Fruit fly (Drosophila melanogaster) whole organism, embryonic: Measurements from ENCODE around the gene CG16719.

Source experiments
- Atf6 ChIP-seq: fragments of 200-800 bp; sonication (Bioruptor generic); IDR thresholded peaks from 2 replicates; pipeline ENCODE4 v1.3.6; 2022; ENCODE audit warnings: missing biosample characterization, missing genetic modification characterization
- C15 ChIP-seq: fragments of 200-800 bp; sonication (Bioruptor generic); IDR thresholded peaks from 3 replicates; pipeline ENCODE4 v1.3.6; 2022; ENCODE audit warnings: missing biosample characterization, missing genetic modification characterization
- CG12236 ChIP-seq: fragments of 200-800 bp; sonication (Bioruptor generic); optimal IDR thresholded peaks from 2 replicates; lab custom pipeline; 2016; ENCODE audit warnings: missing biosample characterization, missing genetic modification characterization
- CG13296 ChIP-seq: fragments of 200-800 bp; sonication (Bioruptor generic); optimal IDR thresholded peaks from 3 replicates; lab custom pipeline; 2018; ENCODE audit warnings: missing biosample characterization, mild to moderate bottlenecking, missing genetic modification characterization
- CG14014 ChIP-seq: fragments of 200-800 bp; sonication (Bioruptor generic); IDR thresholded peaks from 2 replicates; pipeline ENCODE4 v1.3.6; 2022; ENCODE audit warnings: missing biosample characterization, missing genetic modification characterization
- CG14860 ChIP-seq: fragments of 200-800 bp; sonication (Bioruptor generic); IDR thresholded peaks from 3 replicates; pipeline ENCODE4 v1.3.6; 2022; ENCODE audit warnings: missing biosample characterization, missing genetic modification characterization; ENCODE audit not compliant: partially characterized antibody
- CG15479 ChIP-seq: fragments of 200-800 bp; sonication (Bioruptor generic); optimal IDR thresholded peaks from 3 replicates; lab custom pipeline; 2019; ENCODE audit warnings: missing biosample characterization, mild to moderate bottlenecking, missing genetic modification characterization, moderate library complexity
- CG15696 ChIP-seq: fragments of 200-800 bp; sonication (Bioruptor generic); optimal IDR thresholded peaks from 2 replicates; lab custom pipeline; 2019; ENCODE audit warnings: missing biosample characterization, mild to moderate bottlenecking, missing genetic modification characterization, moderate library complexity
- CG17612 ChIP-seq: fragments of 200-800 bp; sonication (Bioruptor generic); IDR thresholded peaks from 2 replicates; pipeline ENCODE4 v1.3.6; 2022; ENCODE audit warnings: missing biosample characterization, missing genetic modification characterization
- CG17829 ChIP-seq: fragments of 200-800 bp; optimal IDR thresholded peaks from 2 replicates; lab custom pipeline; 2019; ENCODE audit warnings: missing biosample characterization, mild to moderate bottlenecking, missing genetic modification characterization, moderate library complexity
- CG2875 ChIP-seq: fragments of 200-800 bp; sonication (Bioruptor generic); optimal IDR thresholded peaks from 2 replicates; lab custom pipeline; 2017; ENCODE audit warnings: missing biosample characterization, mild to moderate bottlenecking, missing genetic modification characterization, missing genetic modification reagents
- CG32532 ChIP-seq: fragments of 200-800 bp; sonication (Bioruptor generic); IDR thresholded peaks from 2 replicates; pipeline ENCODE4 v1.3.6; 2022; ENCODE audit warnings: missing biosample characterization, missing genetic modification characterization
- CG3847 ChIP-seq: fragments of 200-800 bp; sonication (Bioruptor generic); IDR thresholded peaks from 2 replicates; pipeline ENCODE4 v1.3.6; 2022; ENCODE audit warnings: missing biosample characterization, missing genetic modification characterization
- CG4328 ChIP-seq: fragments of 200-800 bp; sonication (Bioruptor generic); optimal IDR thresholded peaks from 3 replicates; lab custom pipeline; 2017; ENCODE audit warnings: missing biosample characterization, missing genetic modification reagents, missing genetic modification characterization
- CG4360 ChIP-seq: fragments of 200-800 bp; sonication (Bioruptor generic); IDR thresholded peaks from 2 replicates; pipeline ENCODE4 v1.3.6; 2022; ENCODE audit warnings: missing biosample characterization, missing genetic modification characterization
- CG4820 ChIP-seq: fragments of 200-800 bp; sonication (Bioruptor generic); optimal IDR thresholded peaks from 3 replicates; lab custom pipeline; 2016; ENCODE audit warnings: missing biosample characterization, missing genetic modification characterization
- CG6254 ChIP-seq: fragments of 200-800 bp; sonication (Bioruptor generic); optimal IDR thresholded peaks from 3 replicates; lab custom pipeline; 2017; ENCODE audit warnings: mild to moderate bottlenecking, missing biosample characterization, missing genetic modification reagents, missing genetic modification characterization
- CG6654 ChIP-seq: fragments of 200-800 bp; sonication (Bioruptor generic); optimal IDR thresholded peaks from 2 replicates; lab custom pipeline; 2017; ENCODE audit warnings: missing biosample characterization, mild to moderate bottlenecking, missing genetic modification characterization
- CG9609 ChIP-seq: fragments of 200-800 bp; sonication (Bioruptor generic); optimal IDR thresholded peaks from 3 replicates; lab custom pipeline; 2016; ENCODE audit warnings: missing biosample characterization, missing genetic modification characterization
- Dbx ChIP-seq: fragments of 200-800 bp; sonication (Bioruptor generic); IDR thresholded peaks from 3 replicates; pipeline ENCODE4 v1.3.6; 2022; ENCODE audit warnings: missing biosample characterization, missing genetic modification characterization
- Deaf1 ChIP-seq: fragments of 200-800 bp; optimal IDR thresholded peaks from 3 replicates; lab custom pipeline; 2019; ENCODE audit warnings: missing biosample characterization, mild to moderate bottlenecking, missing genetic modification characterization, moderate library complexity
- Doc2 ChIP-seq: fragments of 200-800 bp; sonication (Bioruptor generic); IDR thresholded peaks from 2 replicates; pipeline ENCODE4 v1.3.6; 2022; ENCODE audit warnings: missing biosample characterization, missing genetic modification characterization
- E2f1 ChIP-seq: fragments of 200-800 bp; sonication (Bioruptor generic); IDR thresholded peaks from 2 replicates; pipeline ENCODE4 v1.3.6; 2022; ENCODE audit warnings: missing biosample characterization, missing genetic modification characterization
- Fer2 ChIP-seq: fragments of 200-800 bp; sonication (Bioruptor generic); optimal IDR thresholded peaks from 2 replicates; lab custom pipeline; 2018; ENCODE audit warnings: missing biosample characterization, mild to moderate bottlenecking, missing genetic modification characterization, moderate library complexity
- Lim3 ChIP-seq: fragments of 200-800 bp; sonication (Bioruptor generic); IDR thresholded peaks from 2 replicates; pipeline ENCODE4 v1.3.6; 2022; ENCODE audit warnings: missing biosample characterization, missing genetic modification characterization
- MESR4 ChIP-seq: fragments of 200-800 bp; sonication (Bioruptor generic); optimal IDR thresholded peaks from 2 replicates; lab custom pipeline; 2018; ENCODE audit warnings: missing biosample characterization, mild to moderate bottlenecking, missing genetic modification characterization, moderate library complexity
- Neu2 ChIP-seq: fragments of 200-800 bp; sonication (Bioruptor generic); optimal IDR thresholded peaks from 3 replicates; lab custom pipeline; 2016; ENCODE audit warnings: missing biosample characterization, missing genetic modification characterization, borderline replicate concordance
- Oli ChIP-seq: fragments of 200-800 bp; sonication (Bioruptor generic); optimal IDR thresholded peaks from 2 replicates; lab custom pipeline; 2018; ENCODE audit warnings: missing biosample characterization, mild to moderate bottlenecking, missing genetic modification characterization, moderate library complexity
- Pdp1 ChIP-seq, 2 experiments: fragments of 200-800 bp; sonication (Bioruptor generic); optimal IDR thresholded peaks; 3 replicates each; lab custom pipeline; 2016; ENCODE audit warnings: missing biosample characterization in 2 of 2, missing genetic modification characterization in 2 of 2, mild to moderate bottlenecking in 1 of 2, moderate library complexity in 1 of 2
- Rx ChIP-seq: fragments of 200-800 bp; sonication (Bioruptor generic); IDR thresholded peaks from 2 replicates; pipeline ENCODE4 v1.3.6; 2022; ENCODE audit warnings: missing biosample characterization, missing genetic modification characterization
- Sin3A ChIP-seq: fragments of >200 bp; optimal IDR thresholded peaks from 2 replicates; lab custom pipeline; 2018
- Sox100B ChIP-seq: fragments of 200-800 bp; sonication (Bioruptor generic); optimal IDR thresholded peaks from 3 replicates; lab custom pipeline; 2018; ENCODE audit warnings: missing biosample characterization, mild to moderate bottlenecking, missing genetic modification characterization
- ab ChIP-seq: fragments of 200-800 bp; sonication (Bioruptor generic); optimal IDR thresholded peaks from 2 replicates; lab custom pipeline; 2016; ENCODE audit warnings: missing biosample characterization, missing genetic modification characterization
- aop ChIP-seq: fragments of 200-800 bp; sonication (Bioruptor generic); IDR thresholded peaks from 2 replicates; pipeline ENCODE4 v1.3.6; 2022; ENCODE audit warnings: missing biosample characterization, missing genetic modification characterization
- bab2 ChIP-seq: fragments of 200-800 bp; sonication (Bioruptor generic); optimal IDR thresholded peaks from 2 replicates; lab custom pipeline; 2016; ENCODE audit warnings: missing biosample characterization, missing genetic modification characterization
- bigmax ChIP-seq: fragments of 200-800 bp; sonication (Bioruptor generic); optimal IDR thresholded peaks from 2 replicates; lab custom pipeline; 2018; ENCODE audit warnings: missing biosample characterization, mild to moderate bottlenecking, missing genetic modification characterization
- dan ChIP-seq: fragments of 200-800 bp; sonication (Bioruptor generic); IDR thresholded peaks from 2 replicates; pipeline ENCODE4 v1.3.6; 2022; ENCODE audit warnings: missing biosample characterization, missing genetic modification characterization
- en ChIP-seq: fragments of 200-800 bp; sonication (Bioruptor generic); optimal IDR thresholded peaks from 2 replicates; lab custom pipeline; 2016; ENCODE audit warnings: missing biosample characterization, missing genetic modification characterization
- grn ChIP-seq: fragments of 200-800 bp; sonication (Bioruptor generic); optimal IDR thresholded peaks from 3 replicates; lab custom pipeline; 2017; ENCODE audit warnings: missing biosample characterization, missing genetic modification characterization
- jigr1 ChIP-seq: fragments of 200-800 bp; sonication (Bioruptor generic); IDR thresholded peaks from 3 replicates; pipeline ENCODE4 v1.3.6; 2022; ENCODE audit warnings: missing biosample characterization, missing genetic modification characterization
- jing ChIP-seq: fragments of 200-800 bp; sonication (Bioruptor generic); optimal IDR thresholded peaks from 2 replicates; lab custom pipeline; 2018; ENCODE audit warnings: missing biosample characterization, mild to moderate bottlenecking, missing genetic modification characterization
- kah ChIP-seq: fragments of 200-800 bp; sonication (Bioruptor generic); optimal IDR thresholded peaks from 2 replicates; lab custom pipeline; 2018; ENCODE audit warnings: missing biosample characterization, mild to moderate bottlenecking, missing genetic modification characterization
- lab ChIP-seq: fragments of 200-800 bp; sonication (Bioruptor generic); optimal IDR thresholded peaks from 3 replicates; lab custom pipeline; 2017; ENCODE audit warnings: missing biosample characterization, missing genetic modification characterization, mild to moderate bottlenecking, moderate library complexity, missing genetic modification reagents
- maf-S ChIP-seq: fragments of 200-800 bp; sonication (Bioruptor generic); optimal IDR thresholded peaks from 2 replicates; lab custom pipeline; 2016; ENCODE audit warnings: missing biosample characterization, missing genetic modification characterization
- pzg ChIP-seq: fragments of 200-800 bp; sonication (Bioruptor generic); optimal IDR thresholded peaks from 3 replicates; lab custom pipeline; 2018; ENCODE audit warnings: missing biosample characterization, mild to moderate bottlenecking, missing genetic modification characterization, moderate library complexity
- repo ChIP-seq: fragments of 200-800 bp; sonication (Bioruptor generic); optimal IDR thresholded peaks from 2 replicates; lab custom pipeline; 2016; ENCODE audit warnings: missing biosample characterization, missing genetic modification characterization
- tgo ChIP-seq: fragments of 200-800 bp; sonication (Bioruptor generic); IDR thresholded peaks from 3 replicates; pipeline ENCODE4 v1.3.6; 2022; ENCODE audit warnings: missing biosample characterization, missing genetic modification characterization
- tna ChIP-seq: fragments of 200-800 bp; sonication (Bioruptor generic); IDR thresholded peaks from 2 replicates; pipeline ENCODE4 v1.3.6; 2022; ENCODE audit warnings: missing biosample characterization, missing genetic modification characterization; ENCODE audit not compliant: partially characterized antibody
- trem ChIP-seq: fragments of 200-800 bp; optimal IDR thresholded peaks from 3 replicates; lab custom pipeline; 2019; ENCODE audit warnings: missing biosample characterization, mild to moderate bottlenecking, missing genetic modification characterization, moderate library complexity
- ttk ChIP-seq: fragments of 200-800 bp; sonication (Bioruptor generic); IDR thresholded peaks from 2 replicates; pipeline ENCODE4 v2.1.2; 2022; ENCODE audit warnings: missing biosample characterization, missing genetic modification characterization
- wor ChIP-seq: fragments of 200-800 bp; sonication (Bioruptor generic); IDR thresholded peaks from 2 replicates; pipeline ENCODE4 v1.3.6; 2022; ENCODE audit warnings: missing biosample characterization, missing genetic modification characterization
- yki ChIP-seq: fragments of >200 bp; optimal IDR thresholded peaks from 3 replicates; lab custom pipeline; 2018

Gene CG16719

dm6 chr3L:9694169-9694866, 9.3 kb downstream of the CG16719 start (continued):
- TF ChIP-seq Pdp1 (GFP tag; optimal IDR thresholded peaks at IDR 0.05; lab: Kevin White, UChicago), result no peak
- no peak for TF ChIP-seq CG4820 (GFP tag; lab: Kevin White, UChicago)
- TF ChIP-seq Deaf1, result no peak
- no peak for TF ChIP-seq aop (GFP tag; lab: Robert Waterston, UW)
- peak; percentile 9 for TF ChIP-seq lab (GFP tag; lab: Kevin White, UChicago)
- TF ChIP-seq CG3847 (GFP tag; lab: Robert Waterston, UW), result no peak
- TF ChIP-seq CG15696 (tag; lab: Kevin White, UChicago), result no peak
- TF ChIP-seq dan (GFP tag; lab: Robert Waterston, UW), result no peak
- TF ChIP-seq en, result no peak
- peak; percentile 47 for TF ChIP-seq yki
- TF ChIP-seq CG2875 (GFP tag; lab: Kevin White, UChicago), result no peak
- TF ChIP-seq CG6254 (GFP tag; lab: Kevin White, UChicago), result no peak
- no peak for TF ChIP-seq CG9609
- no peak for TF ChIP-seq Rx
- TF ChIP-seq Lim3, result no peak
- no peak for TF ChIP-seq repo
- TF ChIP-seq MESR4 (GFP tag; lab: Kevin White, UChicago), result no peak
- no peak for TF ChIP-seq CG14014
- peak; percentile 28 for TF ChIP-seq bigmax (GFP tag; lab: Kevin White, UChicago)
- TF ChIP-seq CG17612 (GFP tag; lab: Robert Waterston, UW), result no peak
- TF ChIP-seq trem (tag; lab: Kevin White, UChicago), result no peak
- no peak for TF ChIP-seq CG14860 (GFP tag; lab: Robert Waterston, UW)
- no peak for TF ChIP-seq CG6654
- TF ChIP-seq jigr1 (GFP tag; lab: Robert Waterston, UW), result no peak
- TF ChIP-seq bab2, result no peak
- TF ChIP-seq Doc2, result no peak
- no peak for TF ChIP-seq Oli
- 0 out of 2 replicates have a peak, but pooled peaks have one; percentile 8 for TF ChIP-seq Atf6 (GFP tag; lab: Robert Waterston, UW)
- no peak for TF ChIP-seq CG4360
- TF ChIP-seq jing (GFP tag; lab: Kevin White, UChicago), result no peak
- no peak for TF ChIP-seq CG12236 (GFP tag; lab: Kevin White, UChicago)
- TF ChIP-seq ttk (GFP tag; lab: Robert Waterston, UW), result no peak
- no peak for TF ChIP-seq ab (GFP tag; lab: Kevin White, UChicago)
- no peak for TF ChIP-seq pzg (GFP tag; lab: Kevin White, UChicago)
- no peak for TF ChIP-seq Neu2
- TF ChIP-seq CG17829 (tag; lab: Kevin White, UChicago), result no peak
- no peak for TF ChIP-seq CG4328 (GFP tag; lab: Kevin White, UChicago)
- TF ChIP-seq grn, result no peak
- TF ChIP-seq E2f1, result no peak
- TF ChIP-seq maf-S (GFP tag; lab: Kevin White, UChicago), result no peak
- no peak for TF ChIP-seq Sin3A (lab: Kevin White, UChicago)
- no peak for TF ChIP-seq tna
- TF ChIP-seq CG13296 (GFP tag; lab: Kevin White, UChicago), result no peak
- peak; percentile 57; the same call in 1 of the 2 replicates for TF ChIP-seq CG32532 (GFP tag; lab: Robert Waterston, UW)
- TF ChIP-seq Dbx, result peak; percentile 37; the same call in 1 of the 3 replicates
- no peak for TF ChIP-seq kah
- no peak for TF ChIP-seq tgo (GFP tag; lab: Robert Waterston, UW)
- no peak for TF ChIP-seq Fer2
- no peak for TF ChIP-seq wor (GFP tag; lab: Robert Waterston, UW)
- TF ChIP-seq Sox100B, result no peak
- no peak for TF ChIP-seq C15 (GFP tag; lab: Robert Waterston, UW)
- no peak for TF ChIP-seq CG15479 (GFP tag; lab: Kevin White, UChicago)
